Fruit fly (Drosophila melanogaster): ENCODE data around the gene Ho.

Gene Ho

dm6 chr3R:11649449-11649848 lies 30.1 kb upstream of the Ho start (continued):
- peak; percentile 94 for TF ChIP-seq CG11695 (GFP tag; IDR thresholded peaks at IDR 0.05)
- TF ChIP-seq Ravus (GFP tag; IDR thresholded peaks at IDR 0.05), result peak; percentile 93
- no peak for TF ChIP-seq Dll (GFP tag; IDR thresholded peaks at IDR 0.05; ENCODE audit: partially characterized antibody)
- TF ChIP-seq lov (optimal IDR thresholded peaks at IDR 0.05), result no peak
- TF ChIP-seq lov (GFP tag; IDR thresholded peaks at IDR 0.05), result peak; percentile 92; the same call in 2 of the 3 replicates
- TF ChIP-seq crc (GFP tag; optimal IDR thresholded peaks at IDR 0.05), result peak; percentile 97
- TF ChIP-seq D (optimal IDR thresholded peaks at IDR 0.05), result no peak
- TF ChIP-seq D (GFP tag; optimal IDR thresholded peaks at IDR 0.05), result peak; percentile 82
- TF ChIP-seq slbo (GFP tag; IDR thresholded peaks at IDR 0.05), result peak; percentile 99
- peak; percentile 97 for TF ChIP-seq pho (GFP tag; optimal IDR thresholded peaks at IDR 0.05)
- peak; percentile 96 for TF ChIP-seq Dad (GFP tag; optimal IDR thresholded peaks at IDR 0.05)
- TF ChIP-seq gsb (GFP tag; IDR thresholded peaks at IDR 0.05), result peak; percentile 96
- peak; percentile 91 for TF ChIP-seq sqz (GFP tag; optimal IDR thresholded peaks at IDR 0.05)
- TF ChIP-seq CG16863 (GFP tag; optimal IDR thresholded peaks at IDR 0.05), result peak; percentile 94
- peak; percentile 95 for TF ChIP-seq Optix (GFP tag; IDR thresholded peaks at IDR 0.05)
- TF ChIP-seq D19B (GFP tag; optimal IDR thresholded peaks at IDR 0.05), result peak; percentile 90
- TF ChIP-seq tx (GFP tag; optimal IDR thresholded peaks at IDR 0.05), result peak; percentile 95
- peak; percentile 98 for TF ChIP-seq H2.0 (GFP tag; IDR thresholded peaks at IDR 0.05)
- TF ChIP-seq Myb (GFP tag; optimal IDR thresholded peaks at IDR 0.05), result peak; percentile 87
- TF ChIP-seq Dek (tag; optimal IDR thresholded peaks at IDR 0.05), result peak; percentile 97
- no peak for TF ChIP-seq tna (GFP tag; IDR thresholded peaks at IDR 0.05; ENCODE audit: partially characterized antibody)
- TF ChIP-seq gro (GFP tag; optimal IDR thresholded peaks at IDR 0.05), result peak; percentile 99
- TF ChIP-seq ewg (GFP tag; optimal IDR thresholded peaks at IDR 0.05), result peak; percentile 83
- peak; percentile 98 for TF ChIP-seq CG11247 (GFP tag; IDR thresholded peaks at IDR 0.05)
- TF ChIP-seq al (GFP tag; IDR thresholded peaks at IDR 0.05), result peak; percentile 97
- no peak for TF ChIP-seq tll (GFP tag; optimal IDR thresholded peaks at IDR 0.05)
- peak; percentile 66; the same call in 1 of the 2 replicates for TF ChIP-seq Adf1 (GFP tag; IDR thresholded peaks at IDR 0.05)
- peak; percentile 98 for TF ChIP-seq CG16779 (GFP tag; IDR thresholded peaks at IDR 0.05)
- TF ChIP-seq Blimp-1 (GFP tag; optimal IDR thresholded peaks at IDR 0.05), result peak; percentile 86
- peak; percentile 98 for TF ChIP-seq CHES-1-like (GFP tag; optimal IDR thresholded peaks at IDR 0.05)
- no peak for TF ChIP-seq amos (GFP tag; IDR thresholded peaks at IDR 0.05; ENCODE audit: partially characterized antibody)
- no peak for TF ChIP-seq pros (GFP tag; optimal IDR thresholded peaks at IDR 0.05)
- peak; percentile 93 for TF ChIP-seq Hr3 (GFP tag; optimal IDR thresholded peaks at IDR 0.05)
- peak; percentile 92 for TF ChIP-seq CG11696 (GFP tag; IDR thresholded peaks at IDR 0.05)
- TF ChIP-seq CG8281 (tag; optimal IDR thresholded peaks at IDR 0.05), result peak; percentile 81
- TF ChIP-seq CG33213 (GFP tag; optimal IDR thresholded peaks at IDR 0.05), result peak; percentile 97
- TF ChIP-seq CG10147 (GFP tag; optimal IDR thresholded peaks at IDR 0.05), result peak; percentile 95
- peak; percentile 92 for TF ChIP-seq NC2β (GFP tag; optimal IDR thresholded peaks at IDR 0.05)
- TF ChIP-seq mam (GFP tag; optimal IDR thresholded peaks at IDR 0.05), result peak; percentile 99
- peak; percentile 91 for TF ChIP-seq CG3838 (GFP tag; optimal IDR thresholded peaks at IDR 0.05)
- TF ChIP-seq hkb (optimal IDR thresholded peaks at IDR 0.05), result no peak
- TF ChIP-seq hkb (GFP tag; IDR thresholded peaks at IDR 0.05), result peak; percentile 97
- TF ChIP-seq bigmax (GFP tag; optimal IDR thresholded peaks at IDR 0.05), result peak; percentile 2
- peak; percentile 82 for TF ChIP-seq CG2875 (GFP tag; optimal IDR thresholded peaks at IDR 0.05)
- peak; percentile 17 for TF ChIP-seq Dp (GFP tag; optimal IDR thresholded peaks at IDR 0.05)
- peak; percentile 98 for TF ChIP-seq wdn (GFP tag; IDR thresholded peaks at IDR 0.05)
- peak; percentile 80 for TF ChIP-seq CG6683 (GFP tag; optimal IDR thresholded peaks at IDR 0.05)
- TF ChIP-seq Usf (GFP tag; optimal IDR thresholded peaks at IDR 0.05), result peak; percentile 85
- TF ChIP-seq gcm2 (GFP tag; optimal IDR thresholded peaks at IDR 0.05), result peak; percentile 96
- TF ChIP-seq CG10654 (GFP tag; optimal IDR thresholded peaks at IDR 0.05), result peak; percentile 95
- peak; percentile 53 for TF ChIP-seq CG14710 (tag; optimal IDR thresholded peaks at IDR 0.05)
- TF ChIP-seq CG11085 (GFP tag; IDR thresholded peaks at IDR 0.05), result peak; percentile 96
